Worm (Caenorhabditis elegans): ENCODE measurements around the gene ltah-1.2.

DNA sequence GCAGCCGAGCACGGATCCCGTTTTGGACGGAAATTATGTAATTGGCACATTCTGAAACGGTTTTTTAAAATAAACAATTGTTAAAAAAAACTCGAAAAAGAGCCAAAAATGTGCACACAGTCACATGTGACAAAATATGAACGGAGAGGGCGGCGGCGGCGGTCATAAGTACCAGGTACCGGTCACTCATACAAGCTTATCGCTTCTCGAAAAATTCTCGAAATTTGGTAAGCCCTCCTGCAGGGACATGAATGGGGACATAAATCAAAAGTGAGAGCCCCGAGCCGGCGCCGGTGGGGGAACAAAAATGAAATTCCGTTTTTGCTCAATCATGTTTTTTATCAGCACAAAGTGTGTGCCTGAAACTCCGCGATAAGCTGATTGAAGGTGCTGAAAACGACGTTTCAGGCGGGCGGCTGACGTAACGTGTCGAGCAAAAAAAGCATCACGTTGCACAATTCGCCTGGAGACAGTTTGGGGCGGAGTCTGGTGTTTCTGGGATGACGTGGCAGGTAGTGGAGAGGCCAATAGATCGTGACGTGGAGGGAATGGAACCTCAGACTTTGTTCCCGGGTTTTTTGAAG, at the start of gene ltah-1.2:
- TF ChIP-seq ceh-34 (tag; optimal IDR thresholded peaks at IDR 0.05) (no peak), gmeb-2 (tag; optimal IDR thresholded peaks at IDR 0.05) (no peak), C38D4.7 (GFP tag; optimal IDR thresholded peaks at IDR 0.05) (no peak), fax-1 (tag; optimal IDR thresholded peaks at IDR 0.05) (no peak), nhr-11 (tag; optimal IDR thresholded peaks at IDR 0.05) (no peak), pag-3 (tag; optimal IDR thresholded peaks at IDR 0.05; ENCODE audit: borderline replicate concordance) (no peak), nfya-1 (tag; optimal IDR thresholded peaks at IDR 0.05) (no peak)
